Fruit fly (Drosophila melanogaster): ENCODE measurements around the gene CG15296.

DNA sequence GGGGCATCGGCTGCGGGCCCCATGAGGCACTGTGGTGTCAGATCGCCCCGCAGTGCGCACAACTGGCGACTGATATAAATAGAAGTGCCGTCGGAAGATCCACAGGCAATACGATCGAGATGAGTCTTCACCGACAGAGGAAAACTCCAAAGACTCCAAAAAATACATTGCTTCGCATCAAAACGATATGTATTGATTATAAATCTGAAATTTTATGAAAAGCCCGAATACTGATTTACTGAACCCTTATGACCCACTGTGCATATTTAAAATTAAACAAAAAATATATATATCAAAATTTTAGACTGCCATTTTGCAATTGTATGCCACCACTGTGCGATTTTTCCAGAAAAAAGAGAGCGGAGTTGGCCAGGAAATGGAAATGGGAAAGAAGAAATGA is 9.0 kb downstream of the CG15296 start:
- TF ChIP-seq psq (optimal IDR thresholded peaks at IDR 0.05) (no peak), h (optimal IDR thresholded peaks at IDR 0.05) (no peak), insv (optimal IDR thresholded peaks at IDR 0.05) (no peak), Sin3A (optimal IDR thresholded peaks at IDR 0.05) (no peak), ttk (optimal IDR thresholded peaks at IDR 0.05) (no peak)
